Fruit fly (Drosophila melanogaster): ENCODE measurements around the gene CG5114.

Gene CG5114

dm6 chr3L:14974952-14975351 is 7.7 kb upstream of the CG5114 start (continued):
- TF ChIP-seq sna (GFP tag; IDR thresholded peaks at IDR 0.05; ENCODE audit: partially characterized antibody) (no peak), Nf-YB (GFP tag; optimal IDR thresholded peaks at IDR 0.05) (peak; percentile 84), esg (GFP tag; conservative IDR thresholded peaks at IDR 0.05) (no peak), ftz-f1 (GFP tag; optimal IDR thresholded peaks at IDR 0.05) (no peak), CG6854 (GFP tag; optimal IDR thresholded peaks at IDR 0.05) (no peak), Dip2 (GFP tag; IDR thresholded peaks at IDR 0.05) (no peak), CG8765 (GFP tag; IDR thresholded peaks at IDR 0.05) (no peak), CG6175 (GFP tag; IDR thresholded peaks at IDR 0.05) (no peak), Xbp1 (GFP tag; optimal IDR thresholded peaks at IDR 0.05) (no peak), CG10979 (tag; optimal IDR thresholded peaks at IDR 0.05) (no peak), pho (GFP tag; optimal IDR thresholded peaks at IDR 0.05) (no peak), Hand (GFP tag; optimal IDR thresholded peaks at IDR 0.05) (no peak), CG1529 (GFP tag; optimal IDR thresholded peaks at IDR 0.05) (no peak), zfh1 (GFP tag; IDR thresholded peaks at IDR 0.05) (peak; percentile 51; the same call in 1 of the 3 replicates), CG16815 (GFP tag; optimal IDR thresholded peaks at IDR 0.05) (no peak), CG9437 (GFP tag; optimal IDR thresholded peaks at IDR 0.05) (no peak), CG11504 (tag; optimal IDR thresholded peaks at IDR 0.05) (no peak), zf30C (GFP tag; optimal IDR thresholded peaks at IDR 0.05) (no peak), CG4707 (GFP tag; optimal IDR thresholded peaks at IDR 0.05) (no peak), MTF-1 (GFP tag; optimal IDR thresholded peaks at IDR 0.05; ENCODE audit: borderline replicate concordance) (no peak), br (optimal IDR thresholded peaks at IDR 0.05) (no peak), CG12659 (GFP tag; optimal IDR thresholded peaks at IDR 0.05) (no peak), dmrt99B (tag; optimal IDR thresholded peaks at IDR 0.05) (no peak), CG6683 (GFP tag; optimal IDR thresholded peaks at IDR 0.05) (no peak), gro (GFP tag; optimal IDR thresholded peaks at IDR 0.05) (no peak), D (optimal IDR thresholded peaks at IDR 0.05) (peak; percentile 92), D (GFP tag; optimal IDR thresholded peaks at IDR 0.05) (no peak), CG6654 (GFP tag; optimal IDR thresholded peaks at IDR 0.05) (no peak), fd96Cb (tag; optimal IDR thresholded peaks at IDR 0.05) (no peak), disco-r (GFP tag; optimal IDR thresholded peaks at IDR 0.05) (no peak), CG9797 (GFP tag; optimal IDR thresholded peaks at IDR 0.05) (no peak), CG11695 (GFP tag; IDR thresholded peaks at IDR 0.05) (no peak), CG12236 (GFP tag; optimal IDR thresholded peaks at IDR 0.05) (no peak), Gsc (GFP tag; IDR thresholded peaks at IDR 0.05) (no peak), pzg (GFP tag; optimal IDR thresholded peaks at IDR 0.05) (no peak), CG13287 (GFP tag; IDR thresholded peaks at IDR 0.05; ENCODE audit: partially characterized antibody) (no peak), yki (optimal IDR thresholded peaks at IDR 0.05) (no peak), CG2116 (GFP tag; optimal IDR thresholded peaks at IDR 0.05) (no peak), oc (tag; optimal IDR thresholded peaks at IDR 0.05) (no peak), CG30020 (tag; optimal IDR thresholded peaks at IDR 0.05) (no peak), knrl (GFP tag; IDR thresholded peaks at IDR 0.05; ENCODE audit: partially characterized antibody) (no peak), CG10959 (GFP tag; IDR thresholded peaks at IDR 0.05) (peak; percentile 22; the same call in 1 of the 2 replicates), Kr (GFP tag; optimal IDR thresholded peaks at IDR 0.05) (peak; percentile 8), Tbp (GFP tag; optimal IDR thresholded peaks at IDR 0.05) (peak; percentile 13), fd64A (GFP tag; optimal IDR thresholded peaks at IDR 0.05) (no peak), CG15601 (tag; optimal IDR thresholded peaks at IDR 0.05) (no peak)

Measured in whole organism, embryonic.